Fruit fly (Drosophila melanogaster): Measurements from ENCODE around the gene CG3597.

Gene CG3597

DNA sequence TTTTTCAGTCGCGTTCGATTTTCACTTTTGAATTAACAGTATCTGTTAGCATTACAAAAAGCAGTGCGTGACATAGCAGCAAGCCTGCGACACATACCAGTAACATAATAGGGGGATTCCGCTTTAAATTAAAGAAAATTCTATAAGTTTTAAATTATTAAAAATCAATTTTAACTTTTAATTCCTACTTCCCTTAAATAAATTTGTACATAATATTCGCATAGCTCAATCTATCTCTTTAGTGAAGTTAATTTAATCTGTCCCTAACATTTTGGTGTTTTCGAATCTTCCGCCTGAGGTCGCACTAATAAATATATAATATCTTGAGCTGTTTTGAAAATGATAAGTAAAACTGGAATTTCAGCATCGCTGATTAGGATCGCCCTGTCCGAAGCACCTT, 49.2 kb upstream of the CG3597 start, which contains the start of gene CG9886 (continued):
- TF ChIP-seq CG6854 (GFP tag; optimal IDR thresholded peaks at IDR 0.05), result peak; percentile 22
- TF ChIP-seq CG2199 (GFP tag; IDR thresholded peaks at IDR 0.05), result no peak
- no peak for TF ChIP-seq tx (GFP tag; optimal IDR thresholded peaks at IDR 0.05)
- peak; percentile 29 for TF ChIP-seq CG12104 (GFP tag; optimal IDR thresholded peaks at IDR 0.05)
- no peak for TF ChIP-seq Dip2 (GFP tag; IDR thresholded peaks at IDR 0.05)
- no peak for TF ChIP-seq CG6791 (GFP tag; IDR thresholded peaks at IDR 0.05; ENCODE audit: partially characterized antibody)
- TF ChIP-seq exex (tag; optimal IDR thresholded peaks at IDR 0.05), result peak; percentile 10
- peak; percentile 21 for TF ChIP-seq CG9437 (GFP tag; optimal IDR thresholded peaks at IDR 0.05)
- peak; percentile 42 for TF ChIP-seq kay (GFP tag; optimal IDR thresholded peaks at IDR 0.05)
- no peak for TF ChIP-seq Ets65A (GFP tag)
- no peak for TF ChIP-seq Dad (GFP tag; optimal IDR thresholded peaks at IDR 0.05)
- peak; percentile 5 for TF ChIP-seq vfl (GFP tag; optimal IDR thresholded peaks at IDR 0.05)
- no peak for TF ChIP-seq ftz-f1 (GFP tag; optimal IDR thresholded peaks at IDR 0.05)
- TF ChIP-seq CG7928 (GFP tag; optimal IDR thresholded peaks at IDR 0.05), result peak; percentile 22
- TF ChIP-seq CG1602 (GFP tag; optimal IDR thresholded peaks at IDR 0.05), result peak; percentile 62
- no peak for TF ChIP-seq gt (GFP tag; IDR thresholded peaks at IDR 0.05)
- no peak for TF ChIP-seq gce (GFP tag; IDR thresholded peaks at IDR 0.05)
- TF ChIP-seq TFAM (GFP tag; optimal IDR thresholded peaks at IDR 0.05), result no peak
- TF ChIP-seq MTF-1 (GFP tag; optimal IDR thresholded peaks at IDR 0.05; ENCODE audit: borderline replicate concordance), result no peak
- TF ChIP-seq pum (GFP tag; optimal IDR thresholded peaks at IDR 0.05), result peak; percentile 11
- no peak for TF ChIP-seq Side (GFP tag; optimal IDR thresholded peaks at IDR 0.05)
- peak; percentile 34 for TF ChIP-seq CG18619 (GFP tag; optimal IDR thresholded peaks at IDR 0.05)
- TF ChIP-seq cad (GFP tag; optimal IDR thresholded peaks at IDR 0.05), result no peak
- peak; percentile 32; the same call in 1 of the 2 replicates for TF ChIP-seq lmd (GFP tag; IDR thresholded peaks at IDR 0.05)
- peak; percentile 67 for TF ChIP-seq CG17359 (tag; optimal IDR thresholded peaks at IDR 0.05)
- peak in 1 of 2 experiments; percentile 12 for TF ChIP-seq crp (GFP tag; optimal IDR thresholded peaks at IDR 0.05)
- TF ChIP-seq sqz (GFP tag; optimal IDR thresholded peaks at IDR 0.05), result no peak
- TF ChIP-seq bowl (GFP tag; IDR thresholded peaks at IDR 0.05), result no peak
- TF ChIP-seq esg (GFP tag; conservative IDR thresholded peaks at IDR 0.05), result peak; percentile 38; the same call in 1 of the 2 replicates
- peak; percentile 57 for TF ChIP-seq Dek (tag; optimal IDR thresholded peaks at IDR 0.05)
- peak; percentile 67 for TF ChIP-seq Ssrp (tag; optimal IDR thresholded peaks at IDR 0.05)
- no peak for TF ChIP-seq CG11093 (GFP tag; IDR thresholded peaks at IDR 0.05)
- no peak for TF ChIP-seq gro (GFP tag; optimal IDR thresholded peaks at IDR 0.05)
- peak; percentile 49 for TF ChIP-seq CG18476 (GFP tag; optimal IDR thresholded peaks at IDR 0.05)
- peak; percentile 61 for TF ChIP-seq Rfx (GFP tag; IDR thresholded peaks at IDR 0.05)
- TF ChIP-seq phol (tag; optimal IDR thresholded peaks at IDR 0.05), result peak; percentile 83
- TF ChIP-seq fd64A (GFP tag; optimal IDR thresholded peaks at IDR 0.05), result no peak
- no peak for TF ChIP-seq CG14860 (GFP tag; IDR thresholded peaks at IDR 0.05; ENCODE audit: partially characterized antibody)
- TF ChIP-seq Kr (GFP tag; optimal IDR thresholded peaks at IDR 0.05), result no peak
- TF ChIP-seq PHDP (tag; optimal IDR thresholded peaks at IDR 0.05), result peak; percentile 83
- TF ChIP-seq CG7556 (GFP tag; optimal IDR thresholded peaks at IDR 0.05), result peak; percentile 57
- TF ChIP-seq CG2202 (tag; optimal IDR thresholded peaks at IDR 0.05), result peak; percentile 39
- TF ChIP-seq fru (optimal IDR thresholded peaks at IDR 0.05), result no peak
- TF ChIP-seq CG4854 (GFP tag; optimal IDR thresholded peaks at IDR 0.05), result no peak
- peak; percentile 50 for TF ChIP-seq CG10366 (GFP tag; IDR thresholded peaks at IDR 0.05)
- TF ChIP-seq CG17186 (GFP tag; optimal IDR thresholded peaks at IDR 0.05), result peak; percentile 6
- peak; percentile 8 for TF ChIP-seq ewg (GFP tag; optimal IDR thresholded peaks at IDR 0.05)
